Fruit fly (Drosophila melanogaster): ENCODE results near the gene ema.

- TF ChIP-seq toe (GFP tag; optimal IDR thresholded peaks at IDR 0.05) = no peak
- TF ChIP-seq Hr96 (GFP tag; optimal IDR thresholded peaks at IDR 0.05) = no peak
- TF ChIP-seq ovo (GFP tag; optimal IDR thresholded peaks at IDR 0.05) = no peak
- TF ChIP-seq CG33017 (tag; optimal IDR thresholded peaks at IDR 0.05) = no peak
- no peak for TF ChIP-seq kay (GFP tag; ENCODE audit: borderline replicate concordance)
- TF ChIP-seq bab1 (GFP tag; optimal IDR thresholded peaks at IDR 0.05) = no peak
- no peak for TF ChIP-seq CG7101 (tag; optimal IDR thresholded peaks at IDR 0.05)
- TF ChIP-seq CG1620 (GFP tag; optimal IDR thresholded peaks at IDR 0.05) = no peak
- TF ChIP-seq tj (GFP tag; optimal IDR thresholded peaks at IDR 0.05) = no peak
Measured at dm6 chr3R:16410706-16411105, 30.8 kb downstream of the ema start.

All from whole organism, adult.